Fruit fly (Drosophila melanogaster) whole organism, embryonic: ENCODE results near the gene pck.

Experiments used
- Atf3 ChIP-seq: fragments of 200-800 bp; sonication (Bioruptor generic); optimal IDR thresholded peaks from 3 replicates; lab custom pipeline; 2016; ENCODE audit warnings: missing biosample characterization, missing genetic modification characterization
- Bdp1 ChIP-seq: fragments of 200-800 bp; sonication (Bioruptor generic); optimal IDR thresholded peaks from 3 replicates; lab custom pipeline; 2016; ENCODE audit warnings: missing biosample characterization, missing genetic modification characterization
- CG12071 ChIP-seq: fragments of 200-800 bp; sonication (Bioruptor generic); optimal IDR thresholded peaks from 3 replicates; lab custom pipeline; 2018; ENCODE audit warnings: missing biosample characterization, mild to moderate bottlenecking, missing genetic modification characterization
- CG1233 ChIP-seq: fragments of 200-800 bp; sonication (Bioruptor generic); optimal IDR thresholded peaks from 4 replicates; lab custom pipeline; 2018; ENCODE audit warnings: missing biosample characterization, mild to moderate bottlenecking, missing genetic modification characterization
- CG12659 ChIP-seq: fragments of 200-800 bp; sonication (Bioruptor generic); optimal IDR thresholded peaks from 3 replicates; lab custom pipeline; 2017; ENCODE audit warnings: mild to moderate bottlenecking, missing biosample characterization, missing genetic modification reagents, missing genetic modification characterization
- CG13123 ChIP-seq: fragments of 200-800 bp; sonication (Bioruptor generic); optimal IDR thresholded peaks from 2 replicates; lab custom pipeline; 2016; ENCODE audit warnings: missing biosample characterization, missing genetic modification characterization
- CG15011 ChIP-seq: fragments of 200-800 bp; sonication (Bioruptor generic); optimal IDR thresholded peaks from 3 replicates; lab custom pipeline; 2018; ENCODE audit warnings: missing biosample characterization, mild to moderate bottlenecking, missing genetic modification characterization
- CG17328 ChIP-seq: fragments of 200-800 bp; sonication (Bioruptor generic); IDR thresholded peaks from 2 replicates; pipeline ENCODE4 v1.3.6; 2022; ENCODE audit warnings: missing biosample characterization, missing genetic modification characterization
- CG17385 ChIP-seq: fragments of 200-800 bp; sonication (Bioruptor generic); optimal IDR thresholded peaks from 3 replicates; lab custom pipeline; 2018; ENCODE audit warnings: missing biosample characterization, mild to moderate bottlenecking, missing genetic modification characterization
- CG18011 ChIP-seq: fragments of 200-800 bp; sonication (Bioruptor generic); optimal IDR thresholded peaks from 2 replicates; lab custom pipeline; 2017; ENCODE audit warnings: missing biosample characterization, missing genetic modification characterization, mild to moderate bottlenecking, moderate library complexity, missing genotype
- CG1832 ChIP-seq: fragments of 200-800 bp; sonication (Bioruptor generic); optimal IDR thresholded peaks from 2 replicates; lab custom pipeline; 2017; ENCODE audit warnings: missing biosample characterization, mild to moderate bottlenecking, missing genetic modification characterization, inconsistent platforms
- CG2199 ChIP-seq: fragments of 200-800 bp; sonication (Bioruptor generic); IDR thresholded peaks from 3 replicates; pipeline ENCODE4 v1.3.6; 2022; ENCODE audit warnings: missing biosample characterization, missing genetic modification characterization
- CG3995 ChIP-seq: fragments of 200-800 bp; sonication (Bioruptor generic); optimal IDR thresholded peaks from 3 replicates; lab custom pipeline; 2016; ENCODE audit warnings: missing biosample characterization, missing genetic modification characterization
- CG6689 ChIP-seq: fragments of 200-800 bp; sonication (Bioruptor generic); IDR thresholded peaks from 2 replicates; pipeline ENCODE4 v1.3.6; 2022; ENCODE audit warnings: missing biosample characterization, missing genetic modification characterization
- CG6791 ChIP-seq: fragments of 200-800 bp; sonication (Bioruptor generic); IDR thresholded peaks from 3 replicates; pipeline ENCODE4 v1.3.6; 2022; ENCODE audit warnings: missing biosample characterization, missing genetic modification characterization; ENCODE audit not compliant: partially characterized antibody
- CG7963 ChIP-seq: fragments of 200-800 bp; sonication (Bioruptor generic); IDR thresholded peaks from 3 replicates; pipeline ENCODE4 v1.3.6; 2022; ENCODE audit warnings: missing biosample characterization, missing genetic modification characterization; ENCODE audit not compliant: partially characterized antibody
- CG8388 ChIP-seq: fragments of 200-800 bp; sonication (Bioruptor generic); optimal IDR thresholded peaks from 2 replicates; lab custom pipeline; 2019; ENCODE audit warnings: missing biosample characterization, mild to moderate bottlenecking, missing genetic modification characterization, moderate library complexity
- CHES-1-like ChIP-seq: fragments of 200-800 bp; sonication (Bioruptor generic); optimal IDR thresholded peaks from 2 replicates; lab custom pipeline; 2016; ENCODE audit warnings: missing biosample characterization, missing genetic modification characterization
- Chrac-16 ChIP-seq: fragments of 200-800 bp; sonication (Bioruptor generic); optimal IDR thresholded peaks from 3 replicates; lab custom pipeline; 2016; ENCODE audit warnings: missing biosample characterization, missing genetic modification characterization
- Fer1 ChIP-seq: fragments of 200-800 bp; sonication (Bioruptor generic); optimal IDR thresholded peaks from 2 replicates; lab custom pipeline; 2017; ENCODE audit warnings: missing biosample characterization, mild to moderate bottlenecking, missing genetic modification characterization
- H2.0 ChIP-seq: fragments of 200-800 bp; sonication (Bioruptor generic); IDR thresholded peaks from 2 replicates; pipeline ENCODE4 v1.3.6; 2022; ENCODE audit warnings: missing biosample characterization, missing genetic modification characterization
- HLH3B ChIP-seq: fragments of 200-800 bp; sonication (Bioruptor generic); IDR thresholded peaks from 2 replicates; pipeline ENCODE4 v1.3.6; 2022; ENCODE audit warnings: missing biosample characterization, missing genetic modification characterization
- Hr51 ChIP-seq, 2 experiments: fragments of 200-800 bp; sonication (Bioruptor generic); optimal IDR thresholded peaks; 2 replicates in 1 of 2; 3 replicates in 1 of 2; lab custom pipeline; 2016 to 2018; ENCODE audit warnings: missing biosample characterization in 2 of 2, missing genetic modification characterization in 2 of 2, mild to moderate bottlenecking in 1 of 2, moderate library complexity in 1 of 2
- Hsf ChIP-seq: fragments of 200-800 bp; sonication (Bioruptor generic); optimal IDR thresholded peaks from 3 replicates; lab custom pipeline; 2016; ENCODE audit warnings: missing biosample characterization, missing genetic modification characterization
- Nf-YA ChIP-seq: fragments of 200-800 bp; sonication (Bioruptor generic); IDR thresholded peaks from 2 replicates; pipeline ENCODE4 v1.3.6; 2022; ENCODE audit warnings: missing biosample characterization, missing genetic modification characterization
- NfI ChIP-seq: fragments of 200-800 bp; sonication (Bioruptor generic); optimal IDR thresholded peaks from 3 replicates; lab custom pipeline; 2018; ENCODE audit warnings: missing biosample characterization, mild to moderate bottlenecking, missing genetic modification characterization, moderate library complexity
- Taf1 ChIP-seq: fragments of 200-800 bp; sonication (Bioruptor generic); IDR thresholded peaks from 2 replicates; pipeline ENCODE4 v1.3.6; 2022; ENCODE audit warnings: missing biosample characterization, missing genetic modification characterization
- Tbp ChIP-seq: fragments of >200 bp; optimal IDR thresholded peaks from 2 replicates; lab custom pipeline; 2018; ENCODE audit warnings: missing biosample characterization, missing genetic modification characterization
- Trl ChIP-seq, 3 experiments: fragments of >200 bp in 2 of 3; fragments of 200-800 bp in 1 of 3; sonication (Bioruptor generic) in 1 of 3; optimal IDR thresholded peaks; 2 replicates in 1 of 3; 3 replicates in 2 of 3; lab custom pipeline; 2016 to 2017; ENCODE audit warnings: missing biosample characterization in 1 of 3, missing genetic modification characterization in 1 of 3
- abd-A ChIP-seq: fragments of 200-800 bp; sonication (Bioruptor generic); optimal IDR thresholded peaks from 3 replicates; lab custom pipeline; 2019; ENCODE audit warnings: missing biosample characterization, mild to moderate bottlenecking, missing genetic modification characterization, moderate library complexity
- al ChIP-seq: fragments of 200-800 bp; sonication (Bioruptor generic); IDR thresholded peaks from 2 replicates; pipeline ENCODE4 v1.3.6; 2022; ENCODE audit warnings: missing biosample characterization, missing genetic modification characterization
- bbx ChIP-seq: fragments of 200-800 bp; sonication (Bioruptor generic); IDR thresholded peaks from 2 replicates; pipeline ENCODE4 v1.3.6; 2022; ENCODE audit warnings: missing biosample characterization, missing genetic modification characterization; ENCODE audit not compliant: partially characterized antibody
- chif ChIP-seq, 2 experiments: fragments of 200-800 bp; sonication (Bioruptor generic); optimal IDR thresholded peaks; 3 replicates each; lab custom pipeline; 2016; ENCODE audit warnings: missing biosample characterization in 2 of 2, missing genetic modification characterization in 2 of 2
- chn ChIP-seq: fragments of 200-800 bp; sonication (Bioruptor generic); optimal IDR thresholded peaks from 2 replicates; lab custom pipeline; 2016; ENCODE audit warnings: missing biosample characterization, missing genetic modification characterization
- crc ChIP-seq: fragments of 200-800 bp; sonication (Bioruptor generic); optimal IDR thresholded peaks from 2 replicates; lab custom pipeline; 2016; ENCODE audit warnings: missing biosample characterization, missing genetic modification characterization
- croc ChIP-seq: fragments of 200-800 bp; sonication (Bioruptor generic); conservative IDR thresholded peaks from 3 replicates; pipeline ENCODE4 v1.3.6; 2022; ENCODE audit warnings: missing biosample characterization, missing genetic modification characterization
- cwo ChIP-seq: fragments of 200-800 bp; sonication (Bioruptor generic); optimal IDR thresholded peaks from 3 replicates; lab custom pipeline; 2017; ENCODE audit warnings: missing biosample characterization, missing genetic modification characterization, mild to moderate bottlenecking, moderate library complexity, missing genetic modification reagents
- da ChIP-seq: fragments of 200-800 bp; sonication (Bioruptor generic); optimal IDR thresholded peaks from 2 replicates; lab custom pipeline; 2016; ENCODE audit warnings: missing biosample characterization, missing genetic modification characterization
- dm ChIP-seq: fragments of 200-800 bp; sonication (Bioruptor generic); optimal IDR thresholded peaks from 3 replicates; lab custom pipeline; 2016; ENCODE audit warnings: missing biosample characterization, missing genetic modification characterization
- dysf ChIP-seq: fragments of 200-800 bp; sonication (Bioruptor generic); IDR thresholded peaks from 3 replicates; pipeline ENCODE4 v1.3.6; 2022; ENCODE audit warnings: missing biosample characterization, missing genetic modification characterization
- ewg ChIP-seq: fragments of 200-800 bp; sonication (Bioruptor generic); optimal IDR thresholded peaks from 3 replicates; lab custom pipeline; 2017; ENCODE audit warnings: mild to moderate bottlenecking, missing biosample characterization, missing genetic modification reagents, missing genetic modification characterization
- fd102C ChIP-seq: fragments of 200-800 bp; sonication (Bioruptor generic); optimal IDR thresholded peaks from 2 replicates; lab custom pipeline; 2018; ENCODE audit warnings: missing biosample characterization, mild to moderate bottlenecking, missing genetic modification characterization, moderate library complexity
- gt ChIP-seq: fragments of 200-800 bp; sonication (Bioruptor generic); IDR thresholded peaks from 2 replicates; pipeline ENCODE4 v1.3.6; 2022; ENCODE audit warnings: missing biosample characterization, missing genetic modification characterization
- insv ChIP-seq, 2 experiments: fragments of 200-800 bp; sonication (Bioruptor generic); optimal IDR thresholded peaks; 3 replicates each; lab custom pipeline; 2016 to 2018; ENCODE audit warnings: missing biosample characterization in 2 of 2, missing genetic modification characterization in 2 of 2
- lmd ChIP-seq: fragments of 200-800 bp; sonication (Bioruptor generic); IDR thresholded peaks from 2 replicates; pipeline ENCODE4 v1.3.6; 2022; ENCODE audit warnings: missing biosample characterization, missing genetic modification characterization
- maf-S ChIP-seq: fragments of 200-800 bp; sonication (Bioruptor generic); optimal IDR thresholded peaks from 2 replicates; lab custom pipeline; 2016; ENCODE audit warnings: missing biosample characterization, missing genetic modification characterization
- nerfin-2 ChIP-seq: fragments of 200-800 bp; sonication (Bioruptor generic); IDR thresholded peaks from 2 replicates; pipeline ENCODE4 v1.3.6; 2022; ENCODE audit warnings: missing biosample characterization, missing genetic modification characterization; ENCODE audit not compliant: partially characterized antibody
- psq ChIP-seq: fragments of 200-800 bp; sonication (Bioruptor generic); optimal IDR thresholded peaks from 2 replicates; lab custom pipeline; 2017; ENCODE audit warnings: missing biosample characterization, missing genetic modification characterization
- pum ChIP-seq: fragments of 200-800 bp; sonication (Bioruptor generic); optimal IDR thresholded peaks from 2 replicates; lab custom pipeline; 2016; ENCODE audit warnings: missing biosample characterization, missing genetic modification characterization
- salm ChIP-seq: fragments of 200-800 bp; sonication (Bioruptor generic); optimal IDR thresholded peaks from 2 replicates; lab custom pipeline; 2018; ENCODE audit warnings: missing biosample characterization, mild to moderate bottlenecking, missing genetic modification characterization
- tup ChIP-seq: fragments of 200-800 bp; sonication (Bioruptor generic); optimal IDR thresholded peaks from 2 replicates; lab custom pipeline; 2016; ENCODE audit warnings: missing biosample characterization, mild to moderate bottlenecking, missing genetic modification characterization, moderate library complexity

The pck gene

dm6 chrX:1476848-1477247, 6.4 kb downstream of the pck start, which contains the start of the genes Rab27 and mei-38 (continued):
- TF ChIP-seq Trl (optimal IDR thresholded peaks at IDR 0.05; lab: Kevin White, UChicago) (no peak), Trl (GFP tag; optimal IDR thresholded peaks at IDR 0.05; lab: Kevin White, UChicago) (no peak), CG12071 (GFP tag; lab: Kevin White, UChicago) (no peak), CG7963 (GFP tag; lab: Robert Waterston, UW) (peak; percentile 53; the same call in 1 of the 3 replicates), CG2199 (GFP tag; lab: Robert Waterston, UW) (no peak), CG1832 (GFP tag; lab: Kevin White, UChicago) (no peak), crc (GFP tag; lab: Kevin White, UChicago) (no peak), HLH3B (GFP tag; lab: Robert Waterston, UW) (no peak), bbx (peak; percentile 65; the same call in 1 of the 2 replicates), chn (GFP tag; lab: Kevin White, UChicago) (no peak), CG8388 (no peak), Atf3 (GFP tag; lab: Kevin White, UChicago) (no peak), CG17328 (GFP tag; lab: Robert Waterston, UW) (no peak), CG13123 (GFP tag; lab: Kevin White, UChicago) (no peak), CG12659 (no peak), CG6791 (peak; percentile 74), croc (GFP tag; lab: Robert Waterston, UW) (no peak), psq (no peak), Hsf (GFP tag; lab: Kevin White, UChicago) (no peak), CG1233 (no peak), CG18011 (GFP tag; lab: Kevin White, UChicago) (no peak), Bdp1 (peak; percentile 22), nerfin-2 (GFP tag; lab: Robert Waterston, UW) (0 out of 2 replicates have a peak, but pooled peaks have one; percentile 29), CG15011 (GFP tag; lab: Kevin White, UChicago) (no peak), abd-A (no peak), gt (GFP tag; lab: Robert Waterston, UW) (no peak), Tbp (GFP tag; lab: Kevin White, UChicago) (no peak), CG17385 (GFP tag; lab: Kevin White, UChicago) (no peak), Nf-YA (GFP tag; lab: Robert Waterston, UW) (no peak), CHES-1-like (GFP tag; lab: Kevin White, UChicago) (peak; percentile 32), H2.0 (no peak), Fer1 (GFP tag; lab: Kevin White, UChicago) (peak; percentile 9), pum (GFP tag; lab: Kevin White, UChicago) (no peak), dysf (GFP tag; lab: Robert Waterston, UW) (no peak), al (GFP tag; lab: Robert Waterston, UW) (no peak), CG3995 (GFP tag; lab: Kevin White, UChicago) (no peak), dm (GFP tag; lab: Kevin White, UChicago) (no peak), lmd (GFP tag; lab: Robert Waterston, UW) (no peak), fd102C (GFP tag; lab: Kevin White, UChicago) (no peak), salm (tag; lab: Kevin White, UChicago) (no peak), NfI (GFP tag; lab: Kevin White, UChicago) (no peak), tup (GFP tag; lab: Kevin White, UChicago) (no peak), da (GFP tag; lab: Kevin White, UChicago) (no peak), maf-S (GFP tag; lab: Kevin White, UChicago) (no peak), Taf1 (GFP tag; lab: Robert Waterston, UW) (no peak), ewg (GFP tag; lab: Kevin White, UChicago) (peak; percentile 68), cwo (GFP tag; lab: Kevin White, UChicago) (no peak), insv (GFP tag; optimal IDR thresholded peaks at IDR 0.05; lab: Kevin White, UChicago) (no peak), chif (GFP tag; optimal IDR thresholded peaks at IDR 0.05; lab: Kevin White, UChicago) (no peak), Hr51 (GFP tag; optimal IDR thresholded peaks at IDR 0.05; lab: Kevin White, UChicago) (no peak), CG6689 (GFP tag; lab: Robert Waterston, UW) (no peak), Chrac-16 (no peak)
